Worm (Caenorhabditis elegans): ENCODE data around the gene rol-3.

rol-3 gene

ce11 chrV:8238290-8238689 lies at the start of gene rol-3:
TSS of gene rol-3 (minus strand) at chrV:8238409.
- no peak for TF ChIP-seq zip-8 (tag; optimal IDR thresholded peaks at IDR 0.05)
- TF ChIP-seq mep-1 (tag; optimal IDR thresholded peaks at IDR 0.05): no peak
- TF ChIP-seq M03D4.4 (tag; optimal IDR thresholded peaks at IDR 0.05): no peak
- TF ChIP-seq nhr-76 (tag; optimal IDR thresholded peaks at IDR 0.05): no peak
- no peak for TF ChIP-seq lsy-2 (tag; optimal IDR thresholded peaks at IDR 0.05)
- TF ChIP-seq mab-5 (tag; optimal IDR thresholded peaks at IDR 0.05): no peak
- no peak for TF ChIP-seq ceh-39 (tag; optimal IDR thresholded peaks at IDR 0.05)
- no peak for TF ChIP-seq unc-39 (tag; optimal IDR thresholded peaks at IDR 0.05)

DNA sequence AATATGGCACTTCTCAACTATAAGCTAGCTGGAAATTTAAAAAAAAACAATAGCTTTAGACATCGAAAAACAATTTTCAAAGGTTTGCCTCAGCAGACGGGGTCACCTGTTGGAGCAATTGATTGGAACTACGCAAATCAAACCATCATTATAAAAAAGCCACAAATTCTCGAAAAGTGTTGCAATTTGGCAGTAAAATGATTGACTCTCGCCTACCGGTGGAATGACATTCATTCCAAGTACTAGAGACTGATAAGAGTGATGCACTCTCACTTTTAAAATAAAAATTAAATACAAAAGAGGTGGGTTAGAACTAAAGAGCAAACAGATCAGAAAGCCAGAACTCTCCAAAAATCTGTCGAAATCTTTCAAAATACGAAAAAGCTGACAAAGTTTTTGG lies 47.2 kb upstream of the rol-3 start:
- no peak for TF ChIP-seq nhr-12 (tag; optimal IDR thresholded peaks at IDR 0.05)
- no peak for TF ChIP-seq zip-8 (tag; optimal IDR thresholded peaks at IDR 0.05)
- TF ChIP-seq flh-1 (GFP tag; optimal IDR thresholded peaks at IDR 0.05): no peak

DNA sequence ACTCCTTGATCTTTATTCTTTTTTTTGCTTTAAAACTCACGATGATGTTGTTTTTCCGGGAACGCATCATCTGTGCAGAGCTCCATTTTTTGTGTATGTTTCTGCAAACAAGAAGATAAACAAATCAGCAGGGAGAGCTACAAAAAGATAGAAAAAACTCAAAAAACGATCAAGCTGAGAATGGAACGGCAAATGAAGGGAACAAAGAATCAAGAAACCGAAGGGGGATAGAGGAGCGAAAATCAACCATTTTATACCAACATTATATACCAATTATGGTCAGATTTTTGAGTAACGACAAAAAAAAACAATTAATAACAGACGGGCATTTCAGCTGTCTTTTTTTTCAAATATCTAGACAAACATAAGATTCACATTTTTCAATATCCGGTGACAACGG lies 46.6 kb upstream of the rol-3 start, which contains the start of gene slc-17.5:
TSS of gene slc-17.5 (minus strand) at position 101 of the 400 bp plus-strand sequence.
- TF ChIP-seq cnd-1 (tag; optimal IDR thresholded peaks at IDR 0.05) (no peak), nhr-12 (tag; optimal IDR thresholded peaks at IDR 0.05) (no peak), hlh-1 (tag; optimal IDR thresholded peaks at IDR 0.05) (no peak), mep-1 (tag; optimal IDR thresholded peaks at IDR 0.05) (no peak), zip-8 (tag; optimal IDR thresholded peaks at IDR 0.05) (no peak), ceh-39 (tag; optimal IDR thresholded peaks at IDR 0.05) (no peak), tbx-8 (GFP tag; optimal IDR thresholded peaks at IDR 0.05) (no peak)

ce11 chrV:8282933-8283332 lies 44.7 kb upstream of the rol-3 start:
- no peak for TF ChIP-seq M03D4.4 (tag; optimal IDR thresholded peaks at IDR 0.05)
- no peak for TF ChIP-seq hlh-1 (tag; optimal IDR thresholded peaks at IDR 0.05)
- no peak for TF ChIP-seq snpc-4 (tag; optimal IDR thresholded peaks at IDR 0.05)
- TF ChIP-seq blmp-1 (tag; optimal IDR thresholded peaks at IDR 0.05): no peak
- no peak for TF ChIP-seq ceh-83 (GFP tag; optimal IDR thresholded peaks at IDR 0.05)
- TF ChIP-seq nhr-12 (tag; optimal IDR thresholded peaks at IDR 0.05): no peak
- no peak for TF ChIP-seq lsy-2 (tag; optimal IDR thresholded peaks at IDR 0.05)

- no peak for TF ChIP-seq tbx-8 (GFP tag; optimal IDR thresholded peaks at IDR 0.05)
- TF ChIP-seq nhr-2 (tag; optimal IDR thresholded peaks at IDR 0.05): no peak
- TF ChIP-seq lsy-2 (tag; optimal IDR thresholded peaks at IDR 0.05): no peak
- TF ChIP-seq sptf-1 (tag; optimal IDR thresholded peaks at IDR 0.05): no peak
- TF ChIP-seq lin-32 (GFP tag; optimal IDR thresholded peaks at IDR 0.05): no peak
- no peak for TF ChIP-seq elt-3 (tag; optimal IDR thresholded peaks at IDR 0.05)
- no peak for TF ChIP-seq snpc-4 (tag; optimal IDR thresholded peaks at IDR 0.05)
- TF ChIP-seq flh-1 (GFP tag; optimal IDR thresholded peaks at IDR 0.05): no peak
- no peak for TF ChIP-seq bed-3 (GFP tag; optimal IDR thresholded peaks at IDR 0.05)
- TF ChIP-seq nhr-28 (tag; optimal IDR thresholded peaks at IDR 0.05): no peak
- TF ChIP-seq ham-2 (GFP tag; optimal IDR thresholded peaks at IDR 0.05): no peak
- TF ChIP-seq M03D4.4 (tag; optimal IDR thresholded peaks at IDR 0.05): no peak
- no peak for TF ChIP-seq unc-39 (tag; optimal IDR thresholded peaks at IDR 0.05)
- no peak for TF ChIP-seq mls-2 (tag; optimal IDR thresholded peaks at IDR 0.05)
- no peak for TF ChIP-seq nhr-237 (tag; optimal IDR thresholded peaks at IDR 0.05)
- no peak for TF ChIP-seq drap-1 (GFP tag; optimal IDR thresholded peaks at IDR 0.05)
- TF ChIP-seq cnd-1 (tag; optimal IDR thresholded peaks at IDR 0.05): no peak
Measured at ce11 chrV:8281646-8282045, 43.4 kb upstream of the rol-3 start.

ce11 chrV:8280770-8281169 lies 42.6 kb upstream of the rol-3 start, which contains the start of gene str-135:
TSS of gene str-135 (minus strand) at chrV:8280870.
- TF ChIP-seq lsy-2 (tag; optimal IDR thresholded peaks at IDR 0.05): no peak

- TF ChIP-seq snpc-4 (tag; optimal IDR thresholded peaks at IDR 0.05) (no peak), ham-2 (GFP tag; optimal IDR thresholded peaks at IDR 0.05) (no peak), nhr-12 (tag; optimal IDR thresholded peaks at IDR 0.05) (no peak), mab-5 (tag; optimal IDR thresholded peaks at IDR 0.05) (no peak), zip-8 (tag; optimal IDR thresholded peaks at IDR 0.05) (no peak), sptf-1 (tag; optimal IDR thresholded peaks at IDR 0.05) (no peak), lin-32 (GFP tag; optimal IDR thresholded peaks at IDR 0.05) (no peak)
Measured at ce11 chrV:8278830-8279229, 40.6 kb upstream of the rol-3 start, which contains the start of gene str-136. TSS of gene str-136 (minus strand) at chrV:8278930.

DNA sequence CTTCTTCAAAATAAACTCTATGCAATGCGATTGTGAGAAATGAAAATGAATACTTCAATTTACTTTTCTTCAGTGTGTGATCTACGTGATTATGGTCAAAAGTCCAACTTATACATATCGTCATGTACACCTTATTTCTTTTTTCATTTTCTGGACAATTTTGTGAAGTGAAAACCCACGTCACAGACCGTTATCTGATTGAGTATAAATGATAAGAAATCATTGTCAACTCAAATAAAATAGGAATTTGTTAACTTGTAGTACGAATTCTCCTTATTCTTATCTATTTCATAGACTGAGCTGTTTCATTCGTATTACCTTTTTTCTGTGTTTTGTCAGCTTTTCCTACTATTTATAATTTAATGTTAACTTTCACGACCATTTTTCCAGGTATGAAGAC lies 33.8 kb upstream of the rol-3 start, which contains the start of gene asp-5:
TSS of gene asp-5 (plus strand) at position 391 of the 400 bp plus-strand sequence.
- no peak for TF ChIP-seq hlh-1 (tag; optimal IDR thresholded peaks at IDR 0.05)
- TF ChIP-seq mab-5 (tag; optimal IDR thresholded peaks at IDR 0.05): no peak
- TF ChIP-seq ceh-39 (tag; optimal IDR thresholded peaks at IDR 0.05): no peak
- TF ChIP-seq bed-3 (GFP tag; optimal IDR thresholded peaks at IDR 0.05): no peak
- TF ChIP-seq unc-120 (tag; optimal IDR thresholded peaks at IDR 0.05; ENCODE audit: poor library complexity, severe bottlenecking): no peak
- no peak for TF ChIP-seq unc-62 (GFP tag; optimal IDR thresholded peaks at IDR 0.05)
- TF ChIP-seq mep-1 (tag; optimal IDR thresholded peaks at IDR 0.05): no peak

Data from whole organism, mixed stage, embryonic.